Fruit fly (Drosophila melanogaster) whole organism, embryonic: Measurements from ENCODE around the gene snk.
A peak's percentile ranks its signal among the peaks of the same experiment; 100 is the strongest.

Source experiments
- Ada2b ChIP-seq: fragments of 200-800 bp; sonication (Bioruptor generic); IDR thresholded peaks from 2 replicates; pipeline ENCODE4 v1.3.6; 2022; ENCODE audit warnings: missing biosample characterization, missing genetic modification characterization
- Adf1 ChIP-seq: fragments of 200-800 bp; sonication (Bioruptor generic); IDR thresholded peaks from 2 replicates; pipeline ENCODE4 v1.3.6; 2022; ENCODE audit warnings: missing biosample characterization, missing genetic modification characterization
- Asciz ChIP-seq: fragments of 200-800 bp; sonication (Bioruptor generic); optimal IDR thresholded peaks from 2 replicates; lab custom pipeline; 2017; ENCODE audit warnings: missing biosample characterization, mild to moderate bottlenecking, missing genetic modification characterization, missing genetic modification reagents
- Bgb ChIP-seq: fragments of 200-800 bp; sonication (Bioruptor generic); IDR thresholded peaks from 2 replicates; pipeline ENCODE4 v1.3.6; 2022; ENCODE audit warnings: missing biosample characterization, missing genetic modification characterization; ENCODE audit not compliant: partially characterized antibody
- CG10147 ChIP-seq: fragments of 200-800 bp; sonication (Bioruptor generic); optimal IDR thresholded peaks from 2 replicates; lab custom pipeline; 2019; ENCODE audit warnings: missing biosample characterization, mild to moderate bottlenecking, missing genetic modification characterization, moderate library complexity
- CG10209 ChIP-seq: fragments of 200-800 bp; sonication (Bioruptor generic); optimal IDR thresholded peaks from 3 replicates; lab custom pipeline; 2017; ENCODE audit warnings: missing biosample characterization, mild to moderate bottlenecking, missing genetic modification characterization, missing genetic modification reagents
- CG12299 ChIP-seq: fragments of 200-800 bp; sonication (Bioruptor generic); optimal IDR thresholded peaks from 2 replicates; lab custom pipeline; 2018; ENCODE audit warnings: missing biosample characterization, mild to moderate bottlenecking, missing genetic modification characterization
- CG12942 ChIP-seq: fragments of 200-800 bp; sonication (Bioruptor generic); optimal IDR thresholded peaks from 3 replicates; lab custom pipeline; 2016; ENCODE audit warnings: missing biosample characterization, missing genetic modification characterization
- CG13775 ChIP-seq: fragments of 200-800 bp; sonication (Bioruptor generic); optimal IDR thresholded peaks from 3 replicates; lab custom pipeline; 2017; ENCODE audit warnings: missing biosample characterization, mild to moderate bottlenecking, missing genetic modification characterization
- CG15479 ChIP-seq: fragments of 200-800 bp; sonication (Bioruptor generic); optimal IDR thresholded peaks from 3 replicates; lab custom pipeline; 2019; ENCODE audit warnings: missing biosample characterization, mild to moderate bottlenecking, missing genetic modification characterization, moderate library complexity
- CG15696 ChIP-seq: fragments of 200-800 bp; sonication (Bioruptor generic); optimal IDR thresholded peaks from 2 replicates; lab custom pipeline; 2019; ENCODE audit warnings: missing biosample characterization, mild to moderate bottlenecking, missing genetic modification characterization, moderate library complexity
- CG16813 ChIP-seq: fragments of 200-800 bp; sonication (Bioruptor generic); IDR thresholded peaks from 3 replicates; pipeline ENCODE4 v1.3.6; 2022; ENCODE audit warnings: missing biosample characterization, missing genetic modification characterization; ENCODE audit not compliant: partially characterized antibody
- CG16863 ChIP-seq: fragments of 200-800 bp; sonication (Bioruptor generic); optimal IDR thresholded peaks from 3 replicates; lab custom pipeline; 2016; ENCODE audit warnings: missing biosample characterization, missing genetic modification characterization
- CG17328 ChIP-seq: fragments of 200-800 bp; sonication (Bioruptor generic); IDR thresholded peaks from 2 replicates; pipeline ENCODE4 v1.3.6; 2022; ENCODE audit warnings: missing biosample characterization, missing genetic modification characterization
- CG17361 ChIP-seq: fragments of 200-800 bp; sonication (Bioruptor generic); IDR thresholded peaks from 3 replicates; pipeline ENCODE4 v1.3.6; 2022; ENCODE audit warnings: missing biosample characterization, missing genetic modification characterization
- CG18011 ChIP-seq: fragments of 200-800 bp; sonication (Bioruptor generic); optimal IDR thresholded peaks from 2 replicates; lab custom pipeline; 2017; ENCODE audit warnings: missing biosample characterization, missing genetic modification characterization, mild to moderate bottlenecking, moderate library complexity, missing genotype
- CG6175 ChIP-seq: fragments of 200-800 bp; sonication (Bioruptor generic); IDR thresholded peaks from 3 replicates; pipeline ENCODE4 v1.3.6; 2022; ENCODE audit warnings: missing biosample characterization, missing genetic modification characterization
- CG9797 ChIP-seq: fragments of 200-800 bp; sonication (Bioruptor generic); optimal IDR thresholded peaks from 3 replicates; lab custom pipeline; 2018; ENCODE audit warnings: missing biosample characterization, mild to moderate bottlenecking, missing genetic modification characterization
- CTCF ChIP-seq: fragments of 200-800 bp; sonication (Bioruptor generic); optimal IDR thresholded peaks from 2 replicates; lab custom pipeline; 2017; ENCODE audit warnings: missing biosample characterization, mild to moderate bottlenecking, missing genetic modification characterization, moderate library complexity
- CrebB ChIP-seq: fragments of 200-800 bp; sonication (Bioruptor generic); optimal IDR thresholded peaks from 3 replicates; lab custom pipeline; 2018; ENCODE audit warnings: missing biosample characterization, mild to moderate bottlenecking, missing genetic modification characterization
- Deaf1 ChIP-seq: fragments of 200-800 bp; optimal IDR thresholded peaks from 3 replicates; lab custom pipeline; 2019; ENCODE audit warnings: missing biosample characterization, mild to moderate bottlenecking, missing genetic modification characterization, moderate library complexity
- Eip74EF ChIP-seq, 2 experiments: fragments of 200-800 bp in 1 of 2; fragments of >200 bp in 1 of 2; sonication (Bioruptor generic) in 1 of 2; optimal IDR thresholded peaks; 2 replicates each; lab custom pipeline; 2017 to 2019; ENCODE audit warnings: missing biosample characterization in 2 of 2, missing genetic modification characterization in 2 of 2, mild to moderate bottlenecking in 1 of 2, moderate library complexity in 1 of 2
- Ets97D ChIP-seq: fragments of 200-800 bp; sonication (Bioruptor generic); optimal IDR thresholded peaks from 3 replicates; lab custom pipeline; 2016; ENCODE audit warnings: missing biosample characterization, missing genetic modification characterization
- H15 ChIP-seq: fragments of 200-800 bp; sonication (Bioruptor generic); IDR thresholded peaks from 3 replicates; pipeline ENCODE4 v1.3.6; 2022; ENCODE audit warnings: missing biosample characterization, missing genetic modification characterization
- Hey ChIP-seq: fragments of 200-800 bp; sonication (Bioruptor generic); optimal IDR thresholded peaks from 3 replicates; lab custom pipeline; 2018; ENCODE audit warnings: missing biosample characterization, mild to moderate bottlenecking, missing genetic modification characterization
- HmgD ChIP-seq: fragments of 200-800 bp; sonication (Bioruptor generic); optimal IDR thresholded peaks from 3 replicates; lab custom pipeline; 2016; ENCODE audit warnings: missing biosample characterization, missing genetic modification characterization
- Myb ChIP-seq: fragments of 200-800 bp; sonication (Bioruptor generic); optimal IDR thresholded peaks from 2 replicates; lab custom pipeline; 2016; ENCODE audit warnings: missing biosample characterization, missing genetic modification characterization
- NC2α ChIP-seq: fragments of 200-800 bp; sonication (Bioruptor generic); optimal IDR thresholded peaks from 2 replicates; lab custom pipeline; 2016; ENCODE audit warnings: missing biosample characterization, missing genetic modification characterization
- Ravus ChIP-seq: fragments of 200-800 bp; sonication (Bioruptor generic); IDR thresholded peaks from 2 replicates; pipeline ENCODE4 v1.3.6; 2022; ENCODE audit warnings: missing biosample characterization, missing genetic modification characterization
- Rx ChIP-seq: fragments of 200-800 bp; sonication (Bioruptor generic); IDR thresholded peaks from 2 replicates; pipeline ENCODE4 v1.3.6; 2022; ENCODE audit warnings: missing biosample characterization, missing genetic modification characterization
- TFAM ChIP-seq: fragments of 200-800 bp; sonication (Bioruptor generic); optimal IDR thresholded peaks from 2 replicates; lab custom pipeline; 2017; ENCODE audit warnings: missing biosample characterization, missing genetic modification characterization, inconsistent platforms
- ato ChIP-seq: fragments of 200-800 bp; sonication (Bioruptor generic); IDR thresholded peaks from 2 replicates; pipeline ENCODE4 v1.3.6; 2022; ENCODE audit warnings: missing biosample characterization, missing genetic modification characterization; ENCODE audit not compliant: partially characterized antibody
- bsh ChIP-seq, 2 experiments: fragments of 200-800 bp; sonication (Bioruptor generic); optimal IDR thresholded peaks; 2 replicates each; lab custom pipeline; 2017 to 2018; ENCODE audit warnings: mild to moderate bottlenecking in 2 of 2, missing biosample characterization in 2 of 2, missing genetic modification characterization in 2 of 2, moderate library complexity in 1 of 2
- cas ChIP-seq: fragments of 200-800 bp; sonication (Bioruptor generic); IDR thresholded peaks from 2 replicates; pipeline ENCODE4 v1.3.6; 2022; ENCODE audit warnings: missing biosample characterization, missing genetic modification characterization
- ftz-f1 ChIP-seq: fragments of 200-800 bp; sonication (Bioruptor generic); optimal IDR thresholded peaks from 2 replicates; lab custom pipeline; 2016; ENCODE audit warnings: missing biosample characterization, missing genetic modification characterization
- gcm2 ChIP-seq: fragments of 200-800 bp; sonication (Bioruptor generic); optimal IDR thresholded peaks from 2 replicates; lab custom pipeline; 2016; ENCODE audit warnings: missing biosample characterization, missing genetic modification characterization
- hbn ChIP-seq: fragments of 200-800 bp; sonication (Bioruptor generic); IDR thresholded peaks from 2 replicates; pipeline ENCODE4 v1.3.6; 2022; ENCODE audit warnings: missing biosample characterization, missing genetic modification characterization; ENCODE audit not compliant: partially characterized antibody
- nau ChIP-seq: fragments of 200-800 bp; sonication (Bioruptor generic); optimal IDR thresholded peaks from 3 replicates; lab custom pipeline; 2017; ENCODE audit warnings: missing biosample characterization, mild to moderate bottlenecking, missing genetic modification characterization, missing genetic modification reagents
- oc ChIP-seq: fragments of 200-800 bp; sonication (Bioruptor generic); optimal IDR thresholded peaks from 2 replicates; lab custom pipeline; 2018; ENCODE audit warnings: missing biosample characterization, mild to moderate bottlenecking, missing genetic modification characterization, moderate library complexity
- p53 ChIP-seq: fragments of 200-800 bp; sonication (Bioruptor generic); optimal IDR thresholded peaks from 2 replicates; lab custom pipeline; 2016; ENCODE audit warnings: missing biosample characterization, missing genetic modification characterization
- pros ChIP-seq: fragments of 200-800 bp; sonication (Bioruptor generic); optimal IDR thresholded peaks from 3 replicates; lab custom pipeline; 2019; ENCODE audit warnings: missing biosample characterization, mild to moderate bottlenecking, missing genetic modification characterization, moderate library complexity
- sd ChIP-seq: fragments of 200-800 bp; sonication (Bioruptor generic); optimal IDR thresholded peaks from 3 replicates; lab custom pipeline; 2018; ENCODE audit warnings: missing biosample characterization, mild to moderate bottlenecking, missing genetic modification characterization, moderate library complexity
- sisA ChIP-seq: fragments of 200-800 bp; sonication (Bioruptor generic); IDR thresholded peaks from 2 replicates; pipeline ENCODE4 v1.3.6; 2022; ENCODE audit warnings: missing biosample characterization, missing genetic modification characterization
- sqz ChIP-seq: fragments of 200-800 bp; sonication (Bioruptor generic); optimal IDR thresholded peaks from 3 replicates; lab custom pipeline; 2018; ENCODE audit warnings: missing biosample characterization, mild to moderate bottlenecking, missing genetic modification characterization
- z ChIP-seq: fragments of 200-800 bp; sonication (Bioruptor generic); IDR thresholded peaks from 3 replicates; pipeline ENCODE4 v1.3.6; 2022; ENCODE audit warnings: missing biosample characterization, missing genetic modification characterization
- zf30C ChIP-seq: fragments of 200-800 bp; sonication (Bioruptor generic); optimal IDR thresholded peaks from 3 replicates; lab custom pipeline; 2018; ENCODE audit warnings: missing biosample characterization, mild to moderate bottlenecking, missing genetic modification characterization

The snk gene

dm6 chr3R:13065180-13065757 lies 22.7 kb upstream of the snk start (continued):
- TF ChIP-seq zf30C = peak; percentile 14
- no peak for TF ChIP-seq Rx (GFP tag; lab: Robert Waterston, UW)
- TF ChIP-seq Myb (GFP tag; lab: Kevin White, UChicago) = no peak
- TF ChIP-seq, all 482 proteins: peak for 28

- TF ChIP-seq sqz (GFP tag; lab: Kevin White, UChicago) (no peak), CG17361 (GFP tag; lab: Robert Waterston, UW) (0 out of 3 replicates have a peak, but pooled peaks have one; percentile 23), H15 (GFP tag; lab: Robert Waterston, UW) (no peak), Eip74EF (GFP tag; optimal IDR thresholded peaks at IDR 0.05; lab: Kevin White, UChicago) (peak in 1 of 2 experiments; percentile 86), CG12942 (GFP tag; lab: Kevin White, UChicago) (no peak), ato (GFP tag; lab: Robert Waterston, UW) (no peak), Hey (tag; lab: Kevin White, UChicago) (peak; percentile 7), pros (GFP tag; lab: Kevin White, UChicago) (peak; percentile 26), p53 (GFP tag; lab: Kevin White, UChicago) (no peak), CG17328 (GFP tag; lab: Robert Waterston, UW) (0 out of 2 replicates have a peak, but pooled peaks have one; percentile 4), CG12299 (tag; lab: Kevin White, UChicago) (no peak), Bgb (GFP tag; lab: Robert Waterston, UW) (peak; percentile 64; the same call in 1 of the 2 replicates), CG15696 (tag; lab: Kevin White, UChicago) (peak; percentile 39), CG15479 (GFP tag; lab: Kevin White, UChicago) (peak; percentile 95), sd (tag; lab: Kevin White, UChicago) (no peak), ftz-f1 (GFP tag; lab: Kevin White, UChicago) (peak; percentile 4), gcm2 (GFP tag; lab: Kevin White, UChicago) (peak; percentile 8), CG16813 (GFP tag; lab: Robert Waterston, UW) (no peak), Asciz (GFP tag; lab: Kevin White, UChicago) (peak; percentile 21), CG18011 (GFP tag; lab: Kevin White, UChicago) (no peak), CrebB (peak; percentile 39), hbn (0 out of 2 replicates have a peak, but pooled peaks have one; percentile 27), Ada2b (GFP tag; lab: Robert Waterston, UW) (peak; percentile 36; the same call in 1 of the 2 replicates), Adf1 (peak; percentile 60), CTCF (GFP tag; lab: Kevin White, UChicago) (no peak), TFAM (GFP tag; lab: Kevin White, UChicago) (no peak), cas (GFP tag; lab: Robert Waterston, UW) (no peak), Ravus (GFP tag; lab: Robert Waterston, UW) (no peak), sisA (GFP tag; lab: Robert Waterston, UW) (peak; percentile 33; the same call in 1 of the 2 replicates), bsh (GFP tag; optimal IDR thresholded peaks at IDR 0.05; lab: Kevin White, UChicago) (no peak), oc (tag; lab: Kevin White, UChicago) (peak; percentile 53), CG9797 (GFP tag; lab: Kevin White, UChicago) (no peak), CG16863 (GFP tag; lab: Kevin White, UChicago) (peak; percentile 26), Deaf1 (tag; lab: Kevin White, UChicago) (peak; percentile 49), nau (GFP tag; lab: Kevin White, UChicago) (peak; percentile 7), Ets97D (peak; percentile 52), CG10147 (GFP tag; lab: Kevin White, UChicago) (no peak), NC2α (no peak), CG13775 (GFP tag; lab: Kevin White, UChicago) (peak; percentile 19), z (GFP tag; lab: Robert Waterston, UW) (peak; percentile 81), CG10209 (GFP tag; lab: Kevin White, UChicago) (no peak), CG6175 (GFP tag; lab: Robert Waterston, UW) (no peak), HmgD (peak; percentile 64)
These were observed 21.4 kb upstream of the snk start for dm6 chr3R:13063746-13064592.
